Worm (Caenorhabditis elegans) whole organism, midembryonic: ENCODE results near the gene vab-2.

Source experiments
- T22C8.4 ChIP-seq: fragments of 200-800 bp; sonication (Bioruptor generic); IDR thresholded peaks from 2 replicates; pipeline ENCODE4 v1.3.6; 2022; ENCODE audit warnings: missing genetic modification characterization, missing compliant biosample characterization
- cog-1 ChIP-seq: sonication (generic microtip); optimal IDR thresholded peaks from 2 replicates; lab custom pipeline; 2016; ENCODE audit warnings: missing genetic modification characterization, missing compliant biosample characterization
- flt-1 ChIP-seq: fragments of 200-800 bp; sonication (Bioruptor generic); IDR thresholded peaks from 2 replicates; pipeline ENCODE4 v1.3.6; 2022; ENCODE audit warnings: missing genetic modification characterization, missing compliant biosample characterization
- klf-2 ChIP-seq: fragments of 200-800 bp; sonication (Bioruptor generic); conservative IDR thresholded peaks from 2 replicates; pipeline ENCODE4 v1.3.6; 2022; ENCODE audit warnings: missing genetic modification reagents, missing genetic modification characterization, missing compliant biosample characterization
- med-1 ChIP-seq: sonication (generic microtip); optimal IDR thresholded peaks from 2 replicates; lab custom pipeline; 2017; ENCODE audit warnings: missing genetic modification characterization, mild to moderate bottlenecking, missing compliant biosample characterization, antibody characterized with exemption, missing genetic modification reagents; ENCODE audit not compliant: insufficient read depth
- ref-1 ChIP-seq: fragments of 200-800 bp; sonication (Bioruptor generic); conservative IDR thresholded peaks from 2 replicates; pipeline ENCODE4 v1.3.6; 2022; ENCODE audit warnings: missing genetic modification reagents, missing genetic modification characterization, missing compliant biosample characterization
- tab-1 ChIP-seq: fragments of 200-800 bp; sonication (Bioruptor generic); IDR thresholded peaks from 2 replicates; pipeline ENCODE4 v1.3.6; 2022; ENCODE audit warnings: missing genetic modification characterization, missing compliant biosample characterization
- ztf-23 ChIP-seq: fragments of 200-800 bp; sonication (Bioruptor generic); IDR thresholded peaks from 2 replicates; pipeline ENCODE4 v1.3.6; 2022; ENCODE audit warnings: missing genetic modification reagents, missing genetic modification characterization, missing compliant biosample characterization
- ztf-29 ChIP-seq: fragments of 200-800 bp; sonication (Bioruptor generic); IDR thresholded peaks from 2 replicates; pipeline ENCODE4 v1.3.6; 2022; ENCODE audit warnings: missing genetic modification reagents, missing genetic modification characterization, missing compliant biosample characterization

Gene vab-2

DNA sequence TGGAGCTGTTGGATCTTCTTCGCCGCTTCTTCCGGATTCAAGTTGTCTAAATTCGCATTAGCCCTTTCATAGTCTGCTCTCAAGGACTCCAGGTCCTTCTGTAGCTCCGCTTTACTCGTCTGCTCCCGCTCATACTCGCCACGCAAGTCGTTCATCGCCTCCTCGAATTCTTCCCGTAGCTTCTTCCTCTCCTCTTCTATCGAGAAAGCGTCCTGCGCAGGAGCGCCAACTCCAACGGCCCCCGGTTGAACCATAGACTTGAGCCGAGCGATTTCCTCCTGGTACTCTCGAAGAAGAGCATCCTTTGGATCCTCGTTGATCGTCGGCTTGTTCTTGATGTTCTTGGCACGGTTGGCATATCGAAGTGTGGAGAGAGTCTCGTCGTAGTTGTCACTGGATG lies 30.8 kb upstream of the vab-2 start:
- TF ChIP-seq med-1 (no peak), ref-1 (GFP tag; lab: Robert Waterston, UW) (no peak), klf-2 (no peak), flt-1 (GFP tag; lab: Robert Waterston, UW) (no peak), ztf-29 (GFP tag; lab: Robert Waterston, UW) (no peak), ztf-23 (GFP tag; lab: Robert Waterston, UW) (no peak)

ce11 chrIV:3794437-3794836 lies 27.8 kb upstream of the vab-2 start, which contains the start of gene K09B3.1:
Gene K09B3.1, plus strand, starts transcription at chrIV:3794737.
- TF ChIP-seq klf-2 (no peak), ztf-29 (GFP tag; lab: Robert Waterston, UW) (no peak), tab-1 (no peak), flt-1 (GFP tag; lab: Robert Waterston, UW) (no peak), T22C8.4 (no peak), ztf-23 (GFP tag; lab: Robert Waterston, UW) (no peak), med-1 (no peak), ref-1 (GFP tag; lab: Robert Waterston, UW) (no peak)

DNA sequence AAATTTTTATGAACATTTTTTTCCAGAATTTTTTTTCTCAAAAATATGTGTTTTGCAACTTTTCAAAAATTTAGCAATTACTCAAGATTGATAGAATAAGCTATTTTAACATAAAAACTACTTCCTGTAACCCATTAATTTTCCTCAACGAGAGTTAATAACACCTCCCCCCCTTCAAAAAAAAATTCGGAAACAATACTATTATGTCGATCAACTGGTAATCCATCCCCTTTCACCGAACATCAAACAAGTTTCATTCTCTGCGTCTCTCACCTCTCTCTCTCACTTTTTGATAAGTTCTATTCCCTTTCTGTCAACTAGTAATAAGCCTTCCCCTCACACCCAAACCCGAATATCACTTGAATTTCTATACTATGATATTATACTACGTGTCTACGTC lies 17.3 kb upstream of the vab-2 start, which contains the start of gene glct-6:
TSS of gene glct-6 (plus strand) at position 301 of the 400 bp plus-strand sequence.
- no peak for TF ChIP-seq ztf-29 (GFP tag; lab: Robert Waterston, UW)

DNA sequence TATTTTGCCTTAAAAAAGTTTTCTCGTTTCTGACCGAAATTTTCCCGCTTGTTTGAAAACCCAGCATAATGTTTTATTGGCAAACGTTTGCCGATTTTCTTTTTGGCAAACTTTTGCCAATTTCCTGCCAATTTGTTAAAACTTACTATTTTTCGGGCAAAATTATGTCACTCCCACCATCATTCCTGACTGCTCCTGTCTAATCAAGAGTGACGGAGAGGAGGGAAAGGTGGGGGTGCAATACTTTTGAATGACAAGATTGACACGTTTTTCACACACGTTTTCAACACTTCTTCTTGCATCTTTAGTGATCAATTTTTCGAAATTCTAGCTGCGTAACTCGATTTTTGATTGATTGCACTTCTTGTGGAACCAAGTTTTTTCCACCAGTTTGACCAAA lies 14.9 kb upstream of the vab-2 start:
- TF ChIP-seq flt-1 (GFP tag; lab: Robert Waterston, UW), result no peak
- no peak for TF ChIP-seq ref-1 (GFP tag; lab: Robert Waterston, UW)
- TF ChIP-seq cog-1 (tag; lab: Kevin White, UChicago), result no peak
- no peak for TF ChIP-seq T22C8.4
- no peak for TF ChIP-seq tab-1
- TF ChIP-seq ztf-29 (GFP tag; lab: Robert Waterston, UW), result no peak
- no peak for TF ChIP-seq ztf-23 (GFP tag; lab: Robert Waterston, UW)
- TF ChIP-seq klf-2, result no peak
- no peak for TF ChIP-seq med-1

DNA sequence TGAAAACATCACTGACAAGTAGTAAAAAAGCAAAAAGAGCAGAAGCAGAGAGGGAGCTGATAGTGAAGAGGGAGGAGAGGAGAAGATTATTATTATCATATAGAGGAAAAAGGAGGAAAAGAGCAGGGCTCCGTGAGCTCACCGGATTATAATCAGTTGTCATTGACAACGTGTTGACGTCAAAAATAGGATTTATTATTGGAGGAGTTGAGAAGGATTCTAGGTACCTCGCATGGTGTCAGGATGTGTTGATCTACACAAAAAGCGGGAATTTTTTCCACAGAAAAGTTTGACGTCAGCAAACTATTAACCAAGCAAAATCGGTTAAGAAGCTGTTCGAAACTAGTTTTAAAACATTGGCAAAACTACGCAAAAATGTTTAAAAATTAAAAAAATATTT lies 7.5 kb upstream of the vab-2 start:
- TF ChIP-seq med-1, result no peak

- TF ChIP-seq flt-1 (GFP tag; lab: Robert Waterston, UW), result 0 out of 2 replicates have a peak, but pooled peaks have one; percentile 8
These were observed 4.6 kb upstream of the vab-2 start for ce11 chrIV:3771182-3771581.

DNA sequence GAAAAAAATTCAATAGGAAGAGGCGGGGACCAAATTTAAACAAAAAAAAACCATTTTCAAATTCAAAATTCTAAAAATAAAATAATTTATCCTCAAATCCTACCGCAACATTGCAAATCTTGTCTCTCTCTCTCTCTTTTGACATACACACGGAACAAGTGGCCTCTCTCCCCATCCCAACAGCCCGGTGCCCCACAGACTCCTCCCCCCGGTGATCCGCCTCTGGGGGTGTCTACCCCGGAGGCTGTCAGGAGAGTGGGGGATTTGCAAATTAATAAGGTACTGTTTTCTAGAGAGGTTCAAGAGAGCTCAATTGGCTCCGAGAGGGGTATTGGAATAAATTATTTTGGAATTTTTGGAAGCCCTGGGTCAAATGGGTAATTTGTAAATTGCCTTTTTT lies 1.1 kb upstream of the vab-2 start:
- TF ChIP-seq klf-2 (no peak), tab-1 (no peak), med-1 (no peak), cog-1 (tag; lab: Kevin White, UChicago) (no peak), ref-1 (GFP tag; lab: Robert Waterston, UW) (no peak), T22C8.4 (no peak), ztf-29 (GFP tag; lab: Robert Waterston, UW) (no peak), ztf-23 (GFP tag; lab: Robert Waterston, UW) (no peak), flt-1 (GFP tag; lab: Robert Waterston, UW) (no peak)

DNA sequence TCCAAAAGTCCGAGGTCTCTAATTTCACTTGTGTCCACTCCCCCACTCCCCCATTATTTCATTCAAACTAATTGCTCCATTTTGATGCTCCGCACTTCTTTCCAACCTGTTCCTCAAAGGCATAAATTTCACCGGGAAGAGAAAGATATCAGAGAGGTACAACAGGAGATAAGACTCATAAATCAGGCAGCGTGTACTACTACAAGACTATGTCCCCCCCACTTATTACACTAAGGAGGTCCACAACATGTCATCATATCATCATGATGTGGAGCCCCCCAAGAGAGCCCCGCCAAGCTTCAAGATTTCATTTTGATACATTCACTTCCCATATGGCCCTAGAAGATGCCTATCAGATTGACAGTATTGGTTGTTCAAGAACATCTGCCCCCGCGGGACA lies 1.2 kb downstream of the vab-2 start:
- no peak for TF ChIP-seq klf-2
- no peak for TF ChIP-seq cog-1 (tag; lab: Kevin White, UChicago)
- TF ChIP-seq flt-1 (GFP tag; lab: Robert Waterston, UW), result no peak
- TF ChIP-seq ref-1 (GFP tag; lab: Robert Waterston, UW), result no peak
- no peak for TF ChIP-seq tab-1
- no peak for TF ChIP-seq ztf-29 (GFP tag; lab: Robert Waterston, UW)
- TF ChIP-seq ztf-23 (GFP tag; lab: Robert Waterston, UW), result no peak

ce11 chrIV:3764012-3764549 lies 2.5 kb downstream of the vab-2 start:
- no peak for TF ChIP-seq T22C8.4
- no peak for TF ChIP-seq ztf-29 (GFP tag; lab: Robert Waterston, UW)
- TF ChIP-seq flt-1 (GFP tag; lab: Robert Waterston, UW), result no peak
- no peak for TF ChIP-seq klf-2
- no peak for TF ChIP-seq cog-1 (tag; lab: Kevin White, UChicago)
- no peak for TF ChIP-seq ref-1 (GFP tag; lab: Robert Waterston, UW)
- no peak for TF ChIP-seq med-1
- no peak for TF ChIP-seq tab-1
- TF ChIP-seq ztf-23 (GFP tag; lab: Robert Waterston, UW), result no peak

- TF ChIP-seq flt-1 (GFP tag; lab: Robert Waterston, UW), result no peak
- TF ChIP-seq T22C8.4, result no peak
- no peak for TF ChIP-seq klf-2
- no peak for TF ChIP-seq ztf-29 (GFP tag; lab: Robert Waterston, UW)
- TF ChIP-seq cog-1 (tag; lab: Kevin White, UChicago), result no peak
- no peak for TF ChIP-seq ref-1 (GFP tag; lab: Robert Waterston, UW)
These were observed 6.8 kb downstream of the vab-2 start for ce11 chrIV:3759823-3760222.

- TF ChIP-seq med-1, result no peak
- no peak for TF ChIP-seq ztf-29 (GFP tag; lab: Robert Waterston, UW)
- TF ChIP-seq cog-1 (tag; lab: Kevin White, UChicago), result no peak
- TF ChIP-seq flt-1 (GFP tag; lab: Robert Waterston, UW), result no peak
- no peak for TF ChIP-seq ztf-23 (GFP tag; lab: Robert Waterston, UW)
- no peak for TF ChIP-seq ref-1 (GFP tag; lab: Robert Waterston, UW)
- no peak for TF ChIP-seq tab-1
- no peak for TF ChIP-seq klf-2
- no peak for TF ChIP-seq T22C8.4
These were observed 10.7 kb downstream of the vab-2 start, which contains the start of gene best-20 for ce11 chrIV:3755921-3756320. Gene best-20, plus strand, starts transcription at chrIV:3756221.
